Fruit fly (Drosophila melanogaster) whole organism, prepupa: Measurements from ENCODE around the gene Top3alpha.

Source experiments
- Blimp-1 ChIP-seq: fragments of 200-800 bp; sonication (Bioruptor generic); optimal IDR thresholded peaks from 3 replicates; lab custom pipeline; 2017; ENCODE audit warnings: missing biosample characterization, missing genetic modification characterization, mild to moderate bottlenecking, moderate library complexity, missing genetic modification reagents
- CG10631 ChIP-seq: fragments of 200-800 bp; sonication (Bioruptor generic); optimal IDR thresholded peaks from 2 replicates; lab custom pipeline; 2016; ENCODE audit warnings: missing biosample characterization, missing genetic modification characterization
- CG10669 ChIP-seq: fragments of 200-800 bp; sonication (Bioruptor generic); optimal IDR thresholded peaks from 3 replicates; lab custom pipeline; 2018; ENCODE audit warnings: missing biosample characterization, mild to moderate bottlenecking, missing genetic modification characterization, moderate library complexity
- CG15336 ChIP-seq: fragments of 200-800 bp; sonication (Bioruptor generic); IDR thresholded peaks from 2 replicates; pipeline ENCODE4 v1.3.6; 2022; ENCODE audit warnings: missing biosample characterization, missing genetic modification characterization
- CG16779 ChIP-seq: fragments of 200-800 bp; sonication (Bioruptor generic); optimal IDR thresholded peaks from 3 replicates; lab custom pipeline; 2017; ENCODE audit warnings: missing biosample characterization, mild to moderate bottlenecking, missing genetic modification characterization
- CG3032 ChIP-seq: fragments of 200-800 bp; optimal IDR thresholded peaks from 2 replicates; lab custom pipeline; 2019; ENCODE audit warnings: missing biosample characterization, mild to moderate bottlenecking, missing genetic modification characterization, moderate library complexity
- CG4318 ChIP-seq: fragments of 200-800 bp; sonication (Bioruptor generic); optimal IDR thresholded peaks from 3 replicates; lab custom pipeline; 2017; ENCODE audit warnings: missing biosample characterization, mild to moderate bottlenecking, missing genetic modification characterization
- CG6808 ChIP-seq: fragments of 200-800 bp; sonication (Bioruptor generic); optimal IDR thresholded peaks from 3 replicates; lab custom pipeline; 2017; ENCODE audit warnings: missing biosample characterization, missing genetic modification characterization, mild to moderate bottlenecking, moderate library complexity, missing genetic modification reagents
- CG6854 ChIP-seq: fragments of 200-800 bp; sonication (Bioruptor generic); optimal IDR thresholded peaks from 2 replicates; lab custom pipeline; 2017; ENCODE audit warnings: missing biosample characterization, mild to moderate bottlenecking, missing genetic modification characterization
- CG7368 ChIP-seq: fragments of 200-800 bp; sonication (Bioruptor generic); optimal IDR thresholded peaks from 3 replicates; lab custom pipeline; 2016; ENCODE audit warnings: missing biosample characterization, missing genetic modification characterization
- CG8119 ChIP-seq: fragments of 200-800 bp; sonication (Bioruptor generic); IDR thresholded peaks from 3 replicates; pipeline ENCODE4 v1.3.6; 2022; ENCODE audit warnings: missing biosample characterization, missing genetic modification characterization
- CG8319 ChIP-seq: fragments of 200-800 bp; sonication (Bioruptor generic); optimal IDR thresholded peaks from 3 replicates; lab custom pipeline; 2016; ENCODE audit warnings: missing biosample characterization, missing genetic modification characterization
- CG8632 ChIP-seq: fragments of 200-800 bp; sonication (Bioruptor generic); optimal IDR thresholded peaks from 3 replicates; lab custom pipeline; 2016; ENCODE audit warnings: missing biosample characterization, missing genetic modification characterization
- Eip78C ChIP-seq: fragments of 200-800 bp; sonication (Bioruptor generic); peaks from one replicate; lab custom pipeline; 2016; ENCODE audit warnings: missing biosample characterization, missing genetic modification characterization
- Ets96B ChIP-seq: fragments of 200-800 bp; optimal IDR thresholded peaks from 2 replicates; lab custom pipeline; 2019; ENCODE audit warnings: missing biosample characterization, mild to moderate bottlenecking, missing genetic modification characterization, moderate library complexity
- Gug ChIP-seq: fragments of 200-800 bp; sonication (Bioruptor generic); IDR thresholded peaks from 2 replicates; pipeline ENCODE4 v1.3.6; 2022; ENCODE audit warnings: missing biosample characterization, missing genetic modification characterization
- Hr39 ChIP-seq: fragments of 200-800 bp; sonication (Bioruptor generic); optimal IDR thresholded peaks from 2 replicates; lab custom pipeline; 2016; ENCODE audit warnings: missing biosample characterization, missing genetic modification characterization
- Hr4 ChIP-seq: fragments of 200-800 bp; sonication (Bioruptor generic); optimal IDR thresholded peaks from 3 replicates; lab custom pipeline; 2016; ENCODE audit warnings: missing biosample characterization, missing genetic modification characterization
- Lpt ChIP-seq: fragments of 200-800 bp; sonication (Bioruptor generic); optimal IDR thresholded peaks from 3 replicates; lab custom pipeline; 2016; ENCODE audit warnings: missing biosample characterization, missing genetic modification characterization
- OdsH ChIP-seq: fragments of 200-800 bp; sonication (Bioruptor generic); optimal IDR thresholded peaks from 3 replicates; lab custom pipeline; 2016; ENCODE audit warnings: missing biosample characterization, missing genetic modification characterization
- Smox ChIP-seq: fragments of 200-800 bp; sonication (Bioruptor generic); optimal IDR thresholded peaks from 3 replicates; lab custom pipeline; 2016; ENCODE audit warnings: missing biosample characterization, missing genetic modification characterization
- Sox102F ChIP-seq: fragments of 200-800 bp; sonication (Bioruptor generic); optimal IDR thresholded peaks from 2 replicates; lab custom pipeline; 2016; ENCODE audit warnings: missing biosample characterization, mild to moderate bottlenecking, missing genetic modification characterization
- Sox15 ChIP-seq: fragments of 200-800 bp; sonication (Bioruptor generic); optimal IDR thresholded peaks from 3 replicates; lab custom pipeline; 2016; ENCODE audit warnings: missing biosample characterization, missing genetic modification characterization
- dac ChIP-seq: fragments of 200-800 bp; sonication (Bioruptor generic); optimal IDR thresholded peaks from 2 replicates; lab custom pipeline; 2017; ENCODE audit warnings: missing biosample characterization, mild to moderate bottlenecking, missing genetic modification characterization
- eg ChIP-seq: fragments of 200-800 bp; sonication (Bioruptor generic); IDR thresholded peaks from 3 replicates; pipeline ENCODE4 v1.3.6; 2022; ENCODE audit warnings: missing biosample characterization, missing genetic modification characterization
- esn ChIP-seq: fragments of 200-800 bp; sonication (Bioruptor generic); optimal IDR thresholded peaks from 2 replicates; lab custom pipeline; 2016; ENCODE audit warnings: missing biosample characterization, mild to moderate bottlenecking, missing genetic modification characterization, moderate library complexity
- fd59A ChIP-seq: fragments of 200-800 bp; sonication (Bioruptor generic); optimal IDR thresholded peaks from 2 replicates; lab custom pipeline; 2017; ENCODE audit warnings: missing biosample characterization, mild to moderate bottlenecking, missing genetic modification characterization, missing genetic modification reagents
- fd85E ChIP-seq: fragments of 200-800 bp; sonication (Bioruptor generic); optimal IDR thresholded peaks from 3 replicates; lab custom pipeline; 2016; ENCODE audit warnings: missing biosample characterization, missing genetic modification characterization
- lz ChIP-seq: fragments of 200-800 bp; sonication (Bioruptor generic); optimal IDR thresholded peaks from 3 replicates; lab custom pipeline; 2016; ENCODE audit warnings: missing biosample characterization, missing genetic modification characterization
- net ChIP-seq: fragments of 200-800 bp; sonication (Bioruptor generic); optimal IDR thresholded peaks from 3 replicates; lab custom pipeline; 2016; ENCODE audit warnings: missing biosample characterization, missing genetic modification characterization
- vri ChIP-seq: fragments of 200-800 bp; sonication (Bioruptor generic); optimal IDR thresholded peaks from 3 replicates; lab custom pipeline; 2016; ENCODE audit warnings: missing biosample characterization, mild to moderate bottlenecking, missing genetic modification characterization

Top3alpha gene

dm6 chr2L:19517154-19517814 lies 19.3 kb downstream of the Top3alpha start, which contains the start of gene Hasp (continued):
- TF ChIP-seq Lpt (GFP tag; lab: Kevin White, UChicago) (no peak), CG3032 (tag; lab: Kevin White, UChicago) (no peak), Smox (GFP tag; lab: Kevin White, UChicago) (peak; percentile 3), CG7368 (no peak), fd85E (no peak), CG6808 (GFP tag; lab: Kevin White, UChicago) (no peak), Blimp-1 (GFP tag; lab: Kevin White, UChicago) (no peak), Sox102F (GFP tag; lab: Kevin White, UChicago) (peak; percentile 30), dac (no peak), CG10669 (GFP tag; lab: Kevin White, UChicago) (no peak), CG8319 (no peak), lz (GFP tag; lab: Kevin White, UChicago) (no peak), fd59A (GFP tag; lab: Kevin White, UChicago) (no peak), net (GFP tag; lab: Kevin White, UChicago) (no peak), CG16779 (tag; lab: Kevin White, UChicago) (no peak), CG10631 (GFP tag; lab: Kevin White, UChicago) (no peak), CG8632 (GFP tag; lab: Kevin White, UChicago) (no peak), Gug (no peak), Sox15 (GFP tag; lab: Kevin White, UChicago) (no peak), vri (GFP tag; lab: Kevin White, UChicago) (no peak), Hr39 (GFP tag; lab: Kevin White, UChicago) (peak; percentile 19)

- TF ChIP-seq CG8119 (GFP tag; lab: Robert Waterston, UW): no peak
- TF ChIP-seq Smox (GFP tag; lab: Kevin White, UChicago): no peak
- TF ChIP-seq CG15336 (GFP tag; lab: Robert Waterston, UW): no peak
- no peak for TF ChIP-seq Hr4 (GFP tag; lab: Kevin White, UChicago)
- no peak for TF ChIP-seq CG4318 (GFP tag; lab: Kevin White, UChicago)
- no peak for TF ChIP-seq CG6808 (GFP tag; lab: Kevin White, UChicago)
- no peak for TF ChIP-seq OdsH (GFP tag; lab: Kevin White, UChicago)
- TF ChIP-seq Lpt (GFP tag; lab: Kevin White, UChicago): peak; percentile 7
Observed at dm6 chr2L:19518636-19519086, 20.7 kb downstream of the Top3alpha start, which contains the start of gene CG10132. Gene CG10132 (plus strand): TSS chr2L:19518824.

- TF ChIP-seq eg (0 out of 3 replicates have a peak, but pooled peaks have one; percentile 15), Gug (no peak)
Observed at dm6 chr2L:19519611-19520010, 21.6 kb downstream of the Top3alpha start.

dm6 chr2L:19526316-19526715 lies 28.3 kb downstream of the Top3alpha start, which contains the start of the genes Dpm1 and CG10137:
Gene Dpm1 (minus strand): TSS chr2L:19526368.
Gene CG10137 (plus strand): TSS chr2L:19526686.
- TF ChIP-seq esn (GFP tag; lab: Kevin White, UChicago): peak; percentile 15
- TF ChIP-seq CG6854 (GFP tag; lab: Kevin White, UChicago): no peak
- TF ChIP-seq Ets96B: no peak
- TF ChIP-seq Eip78C (GFP tag; lab: Kevin White, UChicago): peak; percentile 40

- peak; percentile 38 for TF ChIP-seq Eip78C (GFP tag; lab: Kevin White, UChicago)
- TF ChIP-seq Lpt (GFP tag; lab: Kevin White, UChicago): no peak
- TF ChIP-seq, all 60 proteins: peak for 1
Observed at dm6 chr2L:19526844-19527243, 28.9 kb downstream of the Top3alpha start.
